Worm (Caenorhabditis elegans) whole organism, L4/young adult: ENCODE data around the gene F11C1.10.

Source experiments
- W03F9.2 ChIP-seq: fragments of 150-350 bp; optimal IDR thresholded peaks from 2 replicates; lab custom pipeline; 2014; ENCODE audit warnings: missing biosample characterization, missing genetic modification characterization
- dao-5 ChIP-seq: sonication (generic microtip); optimal IDR thresholded peaks from 2 replicates; lab custom pipeline; 2016; ENCODE audit warnings: missing genotype, missing genetic modification characterization, moderate library complexity, missing compliant biosample characterization
- him-1 ChIP-seq: sonication (generic microtip); optimal IDR thresholded peaks from 2 replicates; lab custom pipeline; 2016; ENCODE audit warnings: missing genotype, missing genetic modification reagents, missing genetic modification characterization, missing compliant biosample characterization

The F11C1.10 gene

DNA sequence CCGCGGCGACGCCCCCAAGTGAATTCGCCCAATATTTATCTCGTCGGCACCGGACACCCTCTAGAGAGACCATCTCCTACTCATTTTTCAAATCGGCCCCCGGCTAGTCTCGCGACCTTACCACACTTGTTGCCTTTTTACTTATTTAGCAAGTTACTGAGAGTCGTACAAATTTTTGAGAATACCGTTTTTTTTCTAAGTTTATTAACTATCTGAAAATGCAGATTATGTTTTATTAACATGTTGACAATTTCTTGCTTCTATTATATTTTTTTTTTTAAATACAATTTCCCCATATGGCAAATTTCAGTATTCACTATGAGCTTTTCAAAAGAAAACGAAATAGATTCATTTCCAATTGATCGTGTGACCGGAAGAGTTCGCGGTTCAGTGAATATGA, at the start of gene F11C1.10, which contains the start of gene F11C1.4:
Gene F11C1.10 (plus strand): TSS at position 309 of the 400 bp plus-strand sequence.
Gene F11C1.4 (plus strand): TSS at position 301 of the 400 bp plus-strand sequence.
- TF ChIP-seq W03F9.2 (no peak), dao-5 (no peak), him-1 (tag; lab: Kevin White, UChicago) (no peak)

- TF ChIP-seq dao-5 = no peak
- TF ChIP-seq W03F9.2 = no peak
- TF ChIP-seq him-1 (tag; lab: Kevin White, UChicago) = no peak
These were observed 48.1 kb upstream of the F11C1.10 start for ce11 chrX:12928753-12929152.

ce11 chrX:12929961-12930360, 46.9 kb upstream of the F11C1.10 start, which contains the start of gene C34E7.3:
TSS of gene C34E7.3 (plus strand) at chrX:12930261.
- TF ChIP-seq dao-5 = no peak
- no peak for TF ChIP-seq him-1 (tag; lab: Kevin White, UChicago)
- TF ChIP-seq W03F9.2 = no peak

ce11 chrX:12934768-12935167, 42.1 kb upstream of the F11C1.10 start, which contains the start of gene gmap-1:
TSS of gene gmap-1 (minus strand) at chrX:12934978.
- TF ChIP-seq W03F9.2 = no peak

ce11 chrX:12935694-12936093, 41.2 kb upstream of the F11C1.10 start:
- no peak for TF ChIP-seq dao-5
- no peak for TF ChIP-seq him-1 (tag; lab: Kevin White, UChicago)
- no peak for TF ChIP-seq W03F9.2

- TF ChIP-seq dao-5 (no peak), W03F9.2 (no peak), him-1 (tag; lab: Kevin White, UChicago) (no peak)
These were observed 39.4 kb upstream of the F11C1.10 start for ce11 chrX:12937521-12937920.

DNA sequence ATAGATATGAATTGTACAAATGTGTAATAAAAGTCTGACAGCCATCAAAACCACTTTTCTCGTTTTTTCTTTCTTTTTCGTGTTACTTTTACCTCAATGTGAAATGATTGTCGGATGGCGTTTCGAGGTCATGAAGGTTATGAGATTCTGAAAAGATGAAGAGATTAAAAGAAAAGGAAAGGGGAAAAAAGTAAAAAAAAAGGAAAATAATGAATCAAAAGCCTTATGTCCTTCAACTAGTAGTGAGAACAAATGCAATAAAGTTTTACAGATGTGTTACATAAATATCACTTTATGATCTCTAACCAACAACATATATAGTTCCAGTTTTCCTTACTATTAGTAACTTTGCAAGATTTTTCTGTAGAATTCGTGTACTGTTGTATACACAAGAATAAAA, 36.1 kb upstream of the F11C1.10 start, which contains the start of gene gmap-3:
Gene gmap-3 (minus strand): TSS at position 148 of the 400 bp plus-strand sequence.
- TF ChIP-seq him-1 (tag; lab: Kevin White, UChicago) = no peak
- TF ChIP-seq dao-5 = no peak
- TF ChIP-seq W03F9.2 = no peak

DNA sequence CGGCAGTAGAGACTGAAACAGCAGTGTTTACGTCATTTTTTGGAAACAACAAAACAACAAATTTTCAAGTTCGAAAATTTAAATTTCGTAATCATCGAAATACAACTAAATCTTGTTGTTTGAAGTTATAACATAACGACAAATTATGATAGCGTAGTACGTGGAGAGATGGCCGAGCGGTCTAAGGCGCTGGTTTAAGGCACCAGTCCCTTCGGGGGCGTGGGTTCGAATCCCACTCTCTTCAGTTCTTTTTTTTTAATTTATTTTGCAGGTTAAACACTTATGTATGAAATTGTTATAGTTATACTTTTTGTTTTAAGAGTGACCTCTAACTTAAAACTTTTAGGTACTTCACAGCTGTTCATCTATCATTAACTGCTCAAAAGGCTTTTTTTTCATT, 34.6 kb upstream of the F11C1.10 start:
- TF ChIP-seq dao-5 = no peak
- no peak for TF ChIP-seq W03F9.2
- TF ChIP-seq him-1 (tag; lab: Kevin White, UChicago) = no peak

ce11 chrX:12943166-12943565, 33.7 kb upstream of the F11C1.10 start, which contains the start of gene gmap-2:
TSS of gene gmap-2 (minus strand) at chrX:12943266.
- no peak for TF ChIP-seq dao-5
- TF ChIP-seq him-1 (tag; lab: Kevin White, UChicago) = no peak
- no peak for TF ChIP-seq W03F9.2

- TF ChIP-seq W03F9.2 (no peak), him-1 (tag; lab: Kevin White, UChicago) (no peak), dao-5 (no peak)
These were observed 32.2 kb upstream of the F11C1.10 start for ce11 chrX:12944661-12945060.

- no peak for TF ChIP-seq dao-5
- no peak for TF ChIP-seq him-1 (tag; lab: Kevin White, UChicago)
- no peak for TF ChIP-seq W03F9.2
These were observed 30.3 kb upstream of the F11C1.10 start, which contains the start of gene C05E7.3 for ce11 chrX:12946533-12946932. TSS of gene C05E7.3 (minus strand) at chrX:12946633.

ce11 chrX:12951175-12951574, 25.7 kb upstream of the F11C1.10 start:
- TF ChIP-seq dao-5 = no peak
- no peak for TF ChIP-seq him-1 (tag; lab: Kevin White, UChicago)
- no peak for TF ChIP-seq W03F9.2

DNA sequence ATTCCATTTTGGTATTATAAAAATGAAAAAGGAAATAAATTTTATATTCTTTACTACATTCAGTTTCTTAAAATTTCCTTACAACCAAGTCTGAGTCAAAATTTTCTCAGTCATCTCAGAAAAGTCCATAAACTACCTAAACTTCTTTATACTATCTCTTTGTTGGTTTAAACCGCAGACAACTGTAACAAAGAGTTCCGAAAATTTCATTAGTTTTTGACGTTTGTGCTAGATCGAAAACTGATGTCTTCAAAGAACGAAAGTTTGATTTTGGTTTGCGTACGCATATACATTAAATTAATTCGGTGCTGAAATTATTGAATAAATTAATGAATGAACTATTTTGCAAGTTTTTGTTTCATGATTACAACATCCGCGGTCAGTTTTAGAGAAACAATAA, 18.0 kb upstream of the F11C1.10 start:
- TF ChIP-seq dao-5 = no peak
- TF ChIP-seq him-1 (tag; lab: Kevin White, UChicago) = no peak
- no peak for TF ChIP-seq W03F9.2

DNA sequence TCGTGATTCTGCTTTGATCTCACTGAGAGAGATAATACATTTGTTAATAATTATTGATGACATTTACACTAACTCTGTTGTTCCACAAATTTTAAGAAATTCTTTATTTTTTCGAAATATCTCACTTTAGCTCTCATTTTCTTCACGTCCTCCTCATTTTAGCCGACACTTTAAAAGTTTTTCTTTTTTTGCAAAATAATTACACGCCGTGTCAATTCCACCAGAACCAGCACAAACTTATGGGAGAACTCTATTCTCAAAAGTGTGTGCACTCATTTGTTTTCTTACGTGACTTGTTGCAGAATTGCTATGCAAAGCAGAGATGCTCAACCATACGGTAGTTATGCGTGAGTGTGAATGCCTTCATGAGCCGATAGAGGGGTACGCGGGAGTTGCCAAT, 11.7 kb upstream of the F11C1.10 start, which contains the start of gene frpr-2:
Gene frpr-2 (plus strand): TSS at position 301 of the 400 bp plus-strand sequence.
- TF ChIP-seq W03F9.2 (no peak), him-1 (tag; lab: Kevin White, UChicago) (no peak), dao-5 (no peak)

DNA sequence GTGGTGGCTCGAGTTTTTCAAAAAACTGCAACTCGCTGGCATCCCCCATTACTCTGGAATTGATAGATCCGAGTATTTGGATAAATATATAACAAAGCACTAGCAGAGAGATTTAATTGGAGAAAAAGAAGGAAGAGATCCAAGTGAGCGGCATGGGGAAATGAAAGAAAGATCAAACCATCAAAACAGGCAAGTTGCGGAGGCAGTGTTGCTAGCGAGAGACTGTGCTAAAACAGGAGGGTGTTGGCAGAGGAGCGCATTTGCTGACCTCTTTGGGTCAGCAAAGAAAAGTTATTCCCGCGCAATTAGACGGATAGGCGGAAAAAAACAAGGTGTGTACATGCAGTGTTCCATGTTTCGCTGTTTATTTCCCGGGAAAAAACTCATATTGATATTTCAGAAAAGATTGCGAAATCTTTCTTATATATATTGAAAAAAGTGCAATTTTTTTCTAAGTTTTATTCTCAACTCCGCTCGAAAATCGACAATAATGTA, 1.2 kb upstream of the F11C1.10 start, which contains the start of gene ppk-3:
Gene ppk-3 (minus strand): TSS at position 51 of the 495 bp plus-strand sequence.
- TF ChIP-seq W03F9.2 (peak; percentile 64), dao-5 (no peak)

ce11 chrX:12977451-12977850, 569 bp downstream of the F11C1.10 start, which contains the start of gene F11C1.9:
TSS of gene F11C1.9 (minus strand) at chrX:12977551.
- TF ChIP-seq dao-5 (no peak), W03F9.2 (no peak), him-1 (tag; lab: Kevin White, UChicago) (no peak)
